Worm (Caenorhabditis elegans): Measurements from ENCODE around the gene cif-1.

- no peak for TF ChIP-seq fos-1 (tag; optimal IDR thresholded peaks at IDR 0.05)
- TF ChIP-seq aly-2 (tag; optimal IDR thresholded peaks at IDR 0.05) = no peak
- no peak for TF ChIP-seq unc-62 (GFP tag; optimal IDR thresholded peaks at IDR 0.05)
- TF ChIP-seq mdl-1 (tag; optimal IDR thresholded peaks at IDR 0.05) = no peak
- no peak for TF ChIP-seq skn-1 (tag; optimal IDR thresholded peaks at IDR 0.05)
Measured at ce11 chrIV:4747553-4747952, 37.0 kb upstream of the cif-1 start, which contains the start of gene tctn-1.

Measured in whole organism, L2 larva.